Worm (Caenorhabditis elegans) whole organism, mixed stage, embryonic: ENCODE measurements around the gene fbxa-90.

Experiments used
- M03D4.4 ChIP-seq: sonication (generic microtip); optimal IDR thresholded peaks from 2 replicates; lab custom pipeline; 2017; ENCODE audit warnings: mild to moderate bottlenecking, missing genetic modification characterization, missing compliant biosample characterization
- bed-3 ChIP-seq: fragments of 200-800 bp; sonication (Bioruptor generic); optimal IDR thresholded peaks from 3 replicates; lab custom pipeline; 2018; ENCODE audit warnings: mild to moderate bottlenecking, missing genetic modification characterization, moderate library complexity, missing compliant biosample characterization
- blmp-1 ChIP-seq: fragments of 150-350 bp; optimal IDR thresholded peaks from 2 replicates; lab custom pipeline; 2014; ENCODE audit warnings: missing biosample characterization, missing genetic modification characterization
- ceh-39 ChIP-seq: fragments of 150-350 bp; optimal IDR thresholded peaks from 2 replicates; lab custom pipeline; 2014; ENCODE audit warnings: missing biosample characterization, missing genetic modification characterization
- ceh-43 ChIP-seq: fragments of 200-800 bp; sonication (Bioruptor generic); optimal IDR thresholded peaks from 2 replicates; lab custom pipeline; 2018; ENCODE audit warnings: mild to moderate bottlenecking, missing genetic modification characterization, moderate library complexity, missing compliant biosample characterization
- ces-1 ChIP-seq: fragments of 150-350 bp; optimal IDR thresholded peaks from 2 replicates; lab custom pipeline; 2014; ENCODE audit warnings: missing biosample characterization, missing genetic modification reagents, missing genetic modification characterization
- drap-1 ChIP-seq: fragments of 200-800 bp; sonication (Bioruptor generic); optimal IDR thresholded peaks from 3 replicates; lab custom pipeline; 2018; ENCODE audit warnings: mild to moderate bottlenecking, missing genetic modification characterization, missing compliant biosample characterization
- elt-3 ChIP-seq: fragments of 150-350 bp; optimal IDR thresholded peaks from 2 replicates; lab custom pipeline; 2014; ENCODE audit warnings: missing biosample characterization, missing genetic modification characterization
- flh-1 ChIP-seq: fragments of 200-800 bp; sonication (Bioruptor generic); optimal IDR thresholded peaks from 2 replicates; lab custom pipeline; 2018; ENCODE audit warnings: mild to moderate bottlenecking, missing genetic modification characterization, moderate library complexity, missing compliant biosample characterization
- ham-2 ChIP-seq: fragments of 200-800 bp; sonication (Bioruptor generic); optimal IDR thresholded peaks from 2 replicates; lab custom pipeline; 2018; ENCODE audit warnings: mild to moderate bottlenecking, missing genetic modification characterization, missing compliant biosample characterization
- hlh-1 ChIP-seq: fragments of 150-350 bp; optimal IDR thresholded peaks from 2 replicates; lab custom pipeline; 2014; ENCODE audit warnings: missing biosample characterization, missing genetic modification reagents, missing genetic modification characterization
- lin-13 ChIP-seq: fragments of 150-350 bp; optimal IDR thresholded peaks from 2 replicates; lab custom pipeline; 2014; ENCODE audit warnings: missing biosample characterization, missing genetic modification characterization
- lin-32 ChIP-seq: fragments of 200-800 bp; sonication (Bioruptor generic); optimal IDR thresholded peaks from 2 replicates; lab custom pipeline; 2018; ENCODE audit warnings: mild to moderate bottlenecking, missing genetic modification characterization, missing compliant biosample characterization
- lsy-2 ChIP-seq: fragments of 150-350 bp; optimal IDR thresholded peaks from 2 replicates; lab custom pipeline; 2014; ENCODE audit warnings: missing biosample characterization, missing genetic modification characterization
- mab-5 ChIP-seq: fragments of 150-350 bp; optimal IDR thresholded peaks from 2 replicates; lab custom pipeline; 2014; ENCODE audit warnings: missing biosample characterization, missing genetic modification characterization
- mep-1 ChIP-seq: fragments of 150-350 bp; optimal IDR thresholded peaks from 2 replicates; lab custom pipeline; 2017; ENCODE audit warnings: missing biosample characterization, missing genetic modification reagents, missing genetic modification characterization, inconsistent platforms
- nhr-12 ChIP-seq: fragments of 150-350 bp; optimal IDR thresholded peaks from 2 replicates; lab custom pipeline; 2014; ENCODE audit warnings: missing biosample characterization, missing genetic modification characterization
- nhr-2 ChIP-seq: fragments of 150-350 bp; optimal IDR thresholded peaks from 2 replicates; lab custom pipeline; 2014; ENCODE audit warnings: missing biosample characterization, missing genetic modification characterization
- nhr-237 ChIP-seq: fragments of 150-350 bp; optimal IDR thresholded peaks from 2 replicates; lab custom pipeline; 2014; ENCODE audit warnings: missing biosample characterization, missing genetic modification characterization
- nhr-28 ChIP-seq: fragments of 150-350 bp; optimal IDR thresholded peaks from 2 replicates; lab custom pipeline; 2014; ENCODE audit warnings: missing biosample characterization, missing genetic modification characterization
- nhr-76 ChIP-seq: sonication (generic microtip); optimal IDR thresholded peaks from 2 replicates; lab custom pipeline; 2017; ENCODE audit warnings: missing biosample characterization, missing genetic modification characterization
- pha-4 ChIP-seq: fragments of 150-350 bp; optimal IDR thresholded peaks from 2 replicates; lab custom pipeline; 2018; ENCODE audit warnings: missing biosample characterization, missing genetic modification reagents, missing genetic modification characterization
- sem-2 ChIP-seq: fragments of 200-800 bp; sonication (Bioruptor generic); optimal IDR thresholded peaks from 2 replicates; lab custom pipeline; 2018; ENCODE audit warnings: mild to moderate bottlenecking, missing genetic modification characterization, missing compliant biosample characterization
- snpc-4 ChIP-seq: fragments of 150-350 bp; optimal IDR thresholded peaks from 2 replicates; lab custom pipeline; 2014; ENCODE audit warnings: missing biosample characterization, missing genetic modification characterization
- sptf-1 ChIP-seq: sonication (generic microtip); optimal IDR thresholded peaks from 2 replicates; lab custom pipeline; 2017; ENCODE audit warnings: mild to moderate bottlenecking, missing genetic modification characterization, moderate library complexity, missing compliant biosample characterization
- tbx-8 ChIP-seq: fragments of 200-800 bp; sonication (Bioruptor generic); optimal IDR thresholded peaks from 2 replicates; lab custom pipeline; 2018; ENCODE audit warnings: mild to moderate bottlenecking, missing genetic modification characterization, moderate library complexity, missing compliant biosample characterization
- unc-120 ChIP-seq: sonication (generic microtip); optimal IDR thresholded peaks from 2 replicates; lab custom pipeline; 2017; ENCODE audit warnings: missing genetic modification characterization, missing compliant biosample characterization; ENCODE audit not compliant: poor library complexity, severe bottlenecking
- unc-39 ChIP-seq: fragments of 150-350 bp; optimal IDR thresholded peaks from 2 replicates; lab custom pipeline; 2014; ENCODE audit warnings: missing biosample characterization, missing genetic modification characterization
- unc-62 ChIP-seq: fragments of 150-350 bp; optimal IDR thresholded peaks from 2 replicates; lab custom pipeline; 2014; ENCODE audit warnings: missing biosample characterization, missing genetic modification reagents, missing genetic modification characterization
- zip-8 ChIP-seq: fragments of 150-350 bp; optimal IDR thresholded peaks from 2 replicates; lab custom pipeline; 2014; ENCODE audit warnings: missing biosample characterization, missing genetic modification characterization
- ztf-11 ChIP-seq: fragments of 150-350 bp; optimal IDR thresholded peaks from 2 replicates; lab custom pipeline; 2014; ENCODE audit warnings: missing biosample characterization, missing genetic modification characterization

The fbxa-90 gene

DNA sequence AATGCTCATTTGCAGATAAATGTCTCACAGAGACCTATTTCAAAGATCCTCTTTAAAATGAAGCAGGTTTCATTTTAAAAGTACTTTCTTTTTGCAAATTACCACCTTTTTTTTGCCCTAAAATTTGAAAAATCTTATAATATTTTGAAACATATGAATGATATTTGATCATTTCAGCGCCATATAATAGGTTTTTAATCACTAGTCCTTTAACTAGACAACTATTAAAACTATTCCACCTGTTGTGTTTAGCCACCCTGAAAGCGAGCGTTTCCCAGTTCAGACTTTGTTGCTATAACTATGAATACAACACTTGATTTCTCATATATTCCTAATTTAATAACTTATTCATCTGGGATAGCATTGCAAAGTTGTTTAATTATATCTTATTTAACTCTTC lies 25.1 kb downstream of the fbxa-90 start, which contains the start of gene srz-95:
Gene srz-95 (plus strand): TSS at position 301 of the 400 bp plus-strand sequence.
- TF ChIP-seq M03D4.4 (tag; lab: Kevin White, UChicago) (no peak), mep-1 (tag; lab: Kevin White, UChicago) (no peak), unc-39 (tag; lab: Kevin White, UChicago) (no peak), ceh-43 (no peak), snpc-4 (no peak), lsy-2 (tag; lab: Kevin White, UChicago) (no peak), unc-120 (tag; lab: Kevin White, UChicago) (no peak), unc-62 (GFP tag; lab: Kevin White, UChicago) (no peak), ham-2 (GFP tag; lab: Kevin White, UChicago) (no peak), hlh-1 (tag; lab: Kevin White, UChicago) (no peak), nhr-237 (tag; lab: Kevin White, UChicago) (no peak)

DNA sequence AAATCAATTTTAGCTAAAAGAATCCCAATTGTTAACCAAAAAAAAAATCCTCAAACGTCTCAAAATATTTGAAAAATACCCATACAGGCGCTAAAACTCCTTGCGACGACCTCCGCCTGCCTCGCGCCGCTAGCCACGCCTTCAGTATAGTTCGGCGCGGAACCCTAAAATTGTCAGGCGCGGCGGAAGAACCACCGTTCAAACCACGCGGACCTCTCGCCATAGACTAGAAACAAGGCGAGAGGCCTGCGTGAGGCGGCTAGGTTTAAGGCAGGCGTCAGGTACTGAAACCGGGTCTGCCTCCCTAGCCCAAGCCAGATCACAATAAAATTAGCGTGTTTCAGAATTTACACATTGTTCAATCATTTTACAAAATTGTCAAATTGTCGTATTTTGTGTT lies 25.8 kb downstream of the fbxa-90 start:
- TF ChIP-seq ham-2 (GFP tag; lab: Kevin White, UChicago): no peak
- no peak for TF ChIP-seq ceh-39
- TF ChIP-seq unc-120 (tag; lab: Kevin White, UChicago): no peak
- TF ChIP-seq tbx-8 (GFP tag; lab: Kevin White, UChicago): no peak
- TF ChIP-seq hlh-1 (tag; lab: Kevin White, UChicago): no peak
- no peak for TF ChIP-seq lsy-2 (tag; lab: Kevin White, UChicago)
- no peak for TF ChIP-seq elt-3 (tag; lab: Kevin White, UChicago)
- TF ChIP-seq nhr-12 (tag; lab: Kevin White, UChicago): no peak
- TF ChIP-seq sptf-1 (tag; lab: Kevin White, UChicago): no peak
- TF ChIP-seq nhr-2: no peak
- TF ChIP-seq unc-62 (GFP tag; lab: Kevin White, UChicago): no peak
- TF ChIP-seq nhr-28 (tag; lab: Kevin White, UChicago): no peak
- TF ChIP-seq snpc-4: no peak
- TF ChIP-seq drap-1 (GFP tag; lab: Kevin White, UChicago): no peak
- no peak for TF ChIP-seq bed-3 (GFP tag; lab: Kevin White, UChicago)
- no peak for TF ChIP-seq nhr-76 (tag; lab: Kevin White, UChicago)
- no peak for TF ChIP-seq sem-2
- no peak for TF ChIP-seq unc-39 (tag; lab: Kevin White, UChicago)
- TF ChIP-seq mab-5 (tag; lab: Kevin White, UChicago): no peak
- no peak for TF ChIP-seq flh-1 (GFP tag; lab: Kevin White, UChicago)

DNA sequence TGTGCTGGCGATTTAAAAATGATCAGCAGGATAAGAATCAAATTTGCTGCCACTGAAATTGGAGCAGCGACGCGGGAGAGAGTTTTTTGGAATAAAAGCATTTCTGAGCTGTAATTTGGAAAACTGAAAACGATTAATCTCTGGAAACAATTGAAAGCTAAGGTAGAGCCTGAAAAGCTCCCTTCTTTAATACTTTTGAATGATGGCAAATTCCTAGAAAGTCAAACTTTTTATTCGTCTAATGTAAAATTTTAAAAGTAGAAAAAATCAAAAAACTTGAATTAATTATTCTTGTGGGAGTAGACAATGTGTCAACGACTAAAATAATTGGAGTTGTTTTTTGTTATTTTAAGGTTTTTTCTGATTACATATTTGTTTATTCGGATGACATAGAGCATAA lies 33.6 kb downstream of the fbxa-90 start, which contains the start of gene str-217:
Gene str-217 (minus strand): TSS at position 101 of the 400 bp plus-strand sequence.
- TF ChIP-seq lsy-2 (tag; lab: Kevin White, UChicago): no peak
- no peak for TF ChIP-seq ham-2 (GFP tag; lab: Kevin White, UChicago)
- TF ChIP-seq unc-39 (tag; lab: Kevin White, UChicago): no peak
- TF ChIP-seq elt-3 (tag; lab: Kevin White, UChicago): no peak
- no peak for TF ChIP-seq bed-3 (GFP tag; lab: Kevin White, UChicago)
- no peak for TF ChIP-seq mep-1 (tag; lab: Kevin White, UChicago)
- no peak for TF ChIP-seq flh-1 (GFP tag; lab: Kevin White, UChicago)
- no peak for TF ChIP-seq drap-1 (GFP tag; lab: Kevin White, UChicago)
- no peak for TF ChIP-seq snpc-4
- no peak for TF ChIP-seq tbx-8 (GFP tag; lab: Kevin White, UChicago)
- TF ChIP-seq ces-1 (GFP tag; lab: Kevin White, UChicago): no peak
- no peak for TF ChIP-seq unc-120 (tag; lab: Kevin White, UChicago)
- no peak for TF ChIP-seq nhr-12 (tag; lab: Kevin White, UChicago)
- TF ChIP-seq zip-8 (tag; lab: Kevin White, UChicago): no peak
- no peak for TF ChIP-seq nhr-28 (tag; lab: Kevin White, UChicago)
- TF ChIP-seq nhr-76 (tag; lab: Kevin White, UChicago): no peak
- no peak for TF ChIP-seq ztf-11 (tag; lab: Kevin White, UChicago)
- TF ChIP-seq lin-13 (tag; lab: Kevin White, UChicago): no peak

DNA sequence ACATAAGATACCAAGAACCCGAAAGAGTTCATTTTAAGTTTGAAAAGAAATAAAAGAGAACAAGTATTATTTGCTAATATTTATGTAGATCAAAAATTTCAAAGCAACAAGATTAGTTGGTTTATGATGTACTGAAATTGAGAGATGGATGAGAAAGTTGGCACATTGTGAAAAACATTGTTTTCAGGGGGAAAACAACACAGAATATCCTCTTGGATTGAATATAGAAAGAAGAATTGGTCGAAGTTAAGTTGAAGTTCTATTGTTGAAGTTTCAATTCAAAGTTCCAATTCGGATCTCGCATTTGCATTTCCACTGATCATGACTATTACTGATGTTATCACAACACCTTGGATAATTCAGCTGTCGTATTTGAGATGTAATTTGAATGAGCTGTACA lies 34.0 kb downstream of the fbxa-90 start:
- TF ChIP-seq blmp-1 (tag; lab: Kevin White, UChicago): no peak
- TF ChIP-seq ztf-11 (tag; lab: Kevin White, UChicago): no peak
- TF ChIP-seq nhr-28 (tag; lab: Kevin White, UChicago): no peak
- no peak for TF ChIP-seq tbx-8 (GFP tag; lab: Kevin White, UChicago)
- no peak for TF ChIP-seq bed-3 (GFP tag; lab: Kevin White, UChicago)
- TF ChIP-seq ces-1 (GFP tag; lab: Kevin White, UChicago): no peak
- no peak for TF ChIP-seq hlh-1 (tag; lab: Kevin White, UChicago)
- no peak for TF ChIP-seq unc-120 (tag; lab: Kevin White, UChicago)
- TF ChIP-seq pha-4 (tag; lab: Kevin White, UChicago): no peak
- no peak for TF ChIP-seq elt-3 (tag; lab: Kevin White, UChicago)
- TF ChIP-seq ceh-43: no peak
- TF ChIP-seq sptf-1 (tag; lab: Kevin White, UChicago): no peak
- no peak for TF ChIP-seq zip-8 (tag; lab: Kevin White, UChicago)
- no peak for TF ChIP-seq mep-1 (tag; lab: Kevin White, UChicago)
- TF ChIP-seq mab-5 (tag; lab: Kevin White, UChicago): no peak
- TF ChIP-seq ham-2 (GFP tag; lab: Kevin White, UChicago): no peak
- no peak for TF ChIP-seq nhr-237 (tag; lab: Kevin White, UChicago)
- TF ChIP-seq lsy-2 (tag; lab: Kevin White, UChicago): no peak
- TF ChIP-seq lin-32 (GFP tag; lab: Kevin White, UChicago): no peak
- TF ChIP-seq snpc-4: no peak
